Worm (Caenorhabditis elegans) whole organism, L2 larva: ENCODE data around the gene C06C6.7.
A peak's percentile ranks its signal among the peaks of the same experiment; 100 is the strongest.
"Not testable (repeated sequence)": the region's sequence is repeated elsewhere in the genome, so short reads cannot be mapped to it uniquely, and the experiment has no call there.

Experiments
- C34F6.9 ChIP-seq: fragments of 150-350 bp; optimal IDR thresholded peaks from 2 replicates; lab custom pipeline; 2014; ENCODE audit warnings: missing biosample characterization, missing genetic modification characterization
- F13H6.1 ChIP-seq: sonication (generic microtip); optimal IDR thresholded peaks from 2 replicates; lab custom pipeline; 2016; ENCODE audit warnings: missing genetic modification characterization, missing compliant biosample characterization
- R02D3.7 ChIP-seq: fragments of 150-350 bp; optimal IDR thresholded peaks from 2 replicates; lab custom pipeline; 2014; ENCODE audit warnings: missing biosample characterization, missing genetic modification characterization
- aly-2 ChIP-seq: fragments of 150-350 bp; optimal IDR thresholded peaks from 2 replicates; lab custom pipeline; 2014; ENCODE audit warnings: missing biosample characterization, missing genetic modification characterization
- ama-1 ChIP-seq: fragments of 150-350 bp; optimal IDR thresholded peaks from 2 replicates; lab custom pipeline; 2018; ENCODE audit warnings: inconsistent platforms
- blmp-1 ChIP-seq: sonication (generic microtip); optimal IDR thresholded peaks from 2 replicates; lab custom pipeline; 2017; ENCODE audit warnings: missing genetic modification characterization, mild to moderate bottlenecking, missing compliant biosample characterization, antibody characterized with exemption, moderate library complexity; ENCODE audit not compliant: insufficient read depth
- ceh-16 ChIP-seq: fragments of 150-350 bp; optimal IDR thresholded peaks from 2 replicates; lab custom pipeline; 2014; ENCODE audit warnings: missing biosample characterization, missing genetic modification characterization
- ceh-82 ChIP-seq: fragments of 150-350 bp; optimal IDR thresholded peaks from 2 replicates; lab custom pipeline; 2014; ENCODE audit warnings: missing biosample characterization, missing genetic modification characterization
- egl-27 ChIP-seq: sonication (generic microtip); optimal IDR thresholded peaks from 3 replicates; lab custom pipeline; 2017; ENCODE audit warnings: missing biosample characterization, missing genetic modification reagents, missing genetic modification characterization
- elt-3 ChIP-seq: sonication (generic microtip); optimal IDR thresholded peaks from 2 replicates; lab custom pipeline; 2017; ENCODE audit warnings: missing biosample characterization, missing genetic modification characterization
- fos-1 ChIP-seq: fragments of 150-350 bp; optimal IDR thresholded peaks from 2 replicates; lab custom pipeline; 2014; ENCODE audit warnings: missing biosample characterization, missing genetic modification characterization
- lin-13 ChIP-seq: fragments of 150-350 bp; optimal IDR thresholded peaks from 2 replicates; lab custom pipeline; 2014; ENCODE audit warnings: missing biosample characterization, missing genetic modification reagents, missing genetic modification characterization
- lsy-2 ChIP-seq, 2 experiments: fragments of 150-350 bp in 1 of 2; sonication (generic microtip) in 1 of 2; optimal IDR thresholded peaks; 2 replicates each; lab custom pipeline; 2014 to 2017; ENCODE audit warnings: missing biosample characterization in 2 of 2, missing genetic modification characterization in 2 of 2
- mab-5 ChIP-seq: fragments of 150-350 bp; optimal IDR thresholded peaks from 2 replicates; lab custom pipeline; 2014; ENCODE audit warnings: missing biosample characterization, missing genetic modification characterization
- mbf-1 ChIP-seq: sonication (generic microtip); optimal IDR thresholded peaks from 2 replicates; lab custom pipeline; 2017; ENCODE audit warnings: missing biosample characterization, missing genetic modification characterization
- mdl-1 ChIP-seq, 2 experiments: fragments of 150-350 bp in 1 of 2; sonication (generic microtip) in 1 of 2; optimal IDR thresholded peaks; 2 replicates each; lab custom pipeline; 2017; ENCODE audit warnings: missing biosample characterization in 2 of 2, missing genetic modification characterization in 2 of 2
- nhr-10 ChIP-seq: sonication (generic microtip); optimal IDR thresholded peaks from 2 replicates; lab custom pipeline; 2017; ENCODE audit warnings: missing biosample characterization, missing genetic modification characterization
- nhr-12 ChIP-seq: fragments of 150-350 bp; optimal IDR thresholded peaks from 2 replicates; lab custom pipeline; 2014; ENCODE audit warnings: missing biosample characterization, missing genetic modification characterization
- nhr-129 ChIP-seq: fragments of 150-350 bp; optimal IDR thresholded peaks from 2 replicates; lab custom pipeline; 2014; ENCODE audit warnings: missing biosample characterization, missing genetic modification characterization
- nhr-21 ChIP-seq: fragments of 150-350 bp; optimal IDR thresholded peaks from 2 replicates; lab custom pipeline; 2014; ENCODE audit warnings: missing biosample characterization, missing genetic modification characterization
- nhr-237 ChIP-seq: fragments of 150-350 bp; optimal IDR thresholded peaks from 2 replicates; lab custom pipeline; 2014; ENCODE audit warnings: missing biosample characterization, missing genetic modification characterization
- nhr-25 ChIP-seq: fragments of 150-350 bp; sonication (generic microtip); optimal IDR thresholded peaks from 3 replicates; lab custom pipeline; 2014; ENCODE audit warnings: missing biosample characterization, missing genetic modification characterization
- nhr-6 ChIP-seq: fragments of 150-350 bp; optimal IDR thresholded peaks from 2 replicates; lab custom pipeline; 2014; ENCODE audit warnings: missing biosample characterization, missing genetic modification characterization
- peb-1 ChIP-seq: fragments of 150-350 bp; optimal IDR thresholded peaks from 2 replicates; lab custom pipeline; 2014; ENCODE audit warnings: missing biosample characterization, missing genetic modification characterization
- sem-4 ChIP-seq: fragments of 150-350 bp; optimal IDR thresholded peaks from 2 replicates; lab custom pipeline; 2014; ENCODE audit warnings: missing biosample characterization, missing genetic modification reagents, missing genetic modification characterization
- skn-1 ChIP-seq: sonication (generic microtip); optimal IDR thresholded peaks from 2 replicates; lab custom pipeline; 2017; ENCODE audit warnings: missing biosample characterization, missing genetic modification characterization
- sma-3 ChIP-seq: sonication (generic microtip); optimal IDR thresholded peaks from 2 replicates; lab custom pipeline; 2016; ENCODE audit warnings: missing genetic modification reagents, missing genetic modification characterization, missing compliant biosample characterization
- sma-9 ChIP-seq, 2 experiments: fragments of 150-350 bp in 1 of 2; sonication (generic microtip) in 1 of 2; optimal IDR thresholded peaks; 2 replicates each; lab custom pipeline; 2014 to 2016; ENCODE audit warnings: missing genetic modification characterization in 2 of 2, mild to moderate bottlenecking in 1 of 2, missing biosample characterization in 1 of 2, missing compliant biosample characterization in 1 of 2, missing genetic modification reagents in 1 of 2, moderate library complexity in 1 of 2
- snpc-4 ChIP-seq: fragments of 150-350 bp; optimal IDR thresholded peaks from 2 replicates; lab custom pipeline; 2014; ENCODE audit warnings: missing biosample characterization, missing genetic modification characterization
- unc-39 ChIP-seq: fragments of 150-350 bp; optimal IDR thresholded peaks from 2 replicates; lab custom pipeline; 2014; ENCODE audit warnings: missing biosample characterization, missing genetic modification characterization
- unc-55 ChIP-seq: fragments of 150-350 bp; sonication (generic microtip); optimal IDR thresholded peaks from 3 replicates; lab custom pipeline; 2014; ENCODE audit warnings: missing biosample characterization, missing genetic modification reagents, missing genetic modification characterization
- unc-62 ChIP-seq: fragments of 150-350 bp; optimal IDR thresholded peaks from 2 replicates; lab custom pipeline; 2014; ENCODE audit warnings: missing biosample characterization, missing genetic modification reagents, missing genetic modification characterization
- ztf-11 ChIP-seq: sonication (generic microtip); optimal IDR thresholded peaks from 2 replicates; lab custom pipeline; 2017; ENCODE audit warnings: missing biosample characterization, missing genetic modification characterization

C06C6.7 gene

ce11 chrV:16036166-16036565 lies 44.2 kb downstream of the C06C6.7 start, which contains the start of gene T10C6.10:
T10C6.10 (plus strand) TSS chrV:16036413.
- TF ChIP-seq unc-39 (tag; lab: Kevin White, UChicago) (no peak), ama-1 (lab: Kevin White, UChicago) (no peak)

DNA sequence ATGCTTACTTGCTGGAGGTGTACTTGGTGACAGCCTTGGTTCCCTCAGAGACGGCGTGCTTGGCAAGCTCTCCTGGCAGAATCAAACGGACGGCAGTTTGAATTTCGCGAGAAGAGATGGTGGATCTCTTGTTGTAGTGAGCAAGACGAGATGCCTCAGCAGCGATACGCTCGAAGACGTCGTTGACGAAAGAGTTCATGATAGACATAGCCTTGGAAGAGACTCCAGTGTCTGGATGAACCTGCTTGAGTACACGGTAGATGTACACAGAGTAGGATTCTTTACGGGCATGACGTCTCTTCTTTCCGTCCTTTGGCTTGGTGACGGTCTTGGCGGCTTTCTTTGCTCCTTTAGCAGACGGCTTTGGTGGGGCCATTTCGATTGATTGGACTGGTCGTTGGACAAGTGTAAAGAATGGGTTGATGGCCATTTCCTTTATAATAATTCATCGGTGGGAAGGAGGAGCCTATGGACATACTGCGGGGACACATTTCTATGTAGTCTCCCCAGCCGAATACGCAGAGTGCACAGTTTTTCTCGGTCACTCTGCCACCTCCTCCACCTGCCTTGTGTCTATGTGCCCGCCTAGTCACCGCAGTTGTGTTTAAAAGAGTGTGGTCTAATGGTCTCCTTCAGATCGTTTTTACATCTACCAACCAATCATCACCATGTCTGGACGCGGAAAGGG lies 48.3 kb downstream of the C06C6.7 start, which contains the start of the genes his-4 and his-3:
TSS of gene his-4 (minus strand) at position 376 of the 688 bp plus-strand sequence.
TSS of gene his-3 (plus strand) at position 669 of the 688 bp plus-strand sequence.
- TF ChIP-seq nhr-6 (tag; lab: Kevin White, UChicago) (peak; percentile 52), sma-3 (GFP tag; lab: Kevin White, UChicago) (peak; percentile 39), lsy-2 (tag; optimal IDR thresholded peaks at IDR 0.05; lab: Kevin White, UChicago) (peak in 1 of 2 experiments; percentile 38), fos-1 (peak; percentile 49), nhr-129 (tag; lab: Kevin White, UChicago) (peak; percentile 27), ceh-16 (tag; lab: Kevin White, UChicago) (peak; percentile 95), lin-13 (GFP tag; lab: Kevin White, UChicago) (peak; percentile 24), sma-9 (GFP tag; optimal IDR thresholded peaks at IDR 0.05; lab: Kevin White, UChicago) (peak; percentile 59), F13H6.1 (tag; lab: Kevin White, UChicago) (peak; percentile 27), nhr-25 (tag; lab: Kevin White, UChicago) (peak; percentile 85)
- TF ChIP-seq sma-9 (tag; optimal IDR thresholded peaks at IDR 0.05; lab: Kevin White, UChicago), result not testable (repeated sequence)

ce11 chrV:16041412-16041811 lies 49.5 kb downstream of the C06C6.7 start:
- no peak for TF ChIP-seq aly-2 (tag; lab: Kevin White, UChicago)
- TF ChIP-seq nhr-25 (tag; lab: Kevin White, UChicago), result no peak
- TF ChIP-seq ceh-82, result no peak
- TF ChIP-seq F13H6.1 (tag; lab: Kevin White, UChicago), result no peak
- no peak for TF ChIP-seq egl-27
- TF ChIP-seq sma-9 (GFP tag; optimal IDR thresholded peaks at IDR 0.05; lab: Kevin White, UChicago), result no peak
- no peak for TF ChIP-seq sma-9 (tag; optimal IDR thresholded peaks at IDR 0.05; lab: Kevin White, UChicago)
- TF ChIP-seq ztf-11 (tag; lab: Kevin White, UChicago), result no peak
- TF ChIP-seq blmp-1 (tag; lab: Kevin White, UChicago), result no peak
- no peak for TF ChIP-seq skn-1 (tag; lab: Kevin White, UChicago)
- no peak for TF ChIP-seq R02D3.7

DNA sequence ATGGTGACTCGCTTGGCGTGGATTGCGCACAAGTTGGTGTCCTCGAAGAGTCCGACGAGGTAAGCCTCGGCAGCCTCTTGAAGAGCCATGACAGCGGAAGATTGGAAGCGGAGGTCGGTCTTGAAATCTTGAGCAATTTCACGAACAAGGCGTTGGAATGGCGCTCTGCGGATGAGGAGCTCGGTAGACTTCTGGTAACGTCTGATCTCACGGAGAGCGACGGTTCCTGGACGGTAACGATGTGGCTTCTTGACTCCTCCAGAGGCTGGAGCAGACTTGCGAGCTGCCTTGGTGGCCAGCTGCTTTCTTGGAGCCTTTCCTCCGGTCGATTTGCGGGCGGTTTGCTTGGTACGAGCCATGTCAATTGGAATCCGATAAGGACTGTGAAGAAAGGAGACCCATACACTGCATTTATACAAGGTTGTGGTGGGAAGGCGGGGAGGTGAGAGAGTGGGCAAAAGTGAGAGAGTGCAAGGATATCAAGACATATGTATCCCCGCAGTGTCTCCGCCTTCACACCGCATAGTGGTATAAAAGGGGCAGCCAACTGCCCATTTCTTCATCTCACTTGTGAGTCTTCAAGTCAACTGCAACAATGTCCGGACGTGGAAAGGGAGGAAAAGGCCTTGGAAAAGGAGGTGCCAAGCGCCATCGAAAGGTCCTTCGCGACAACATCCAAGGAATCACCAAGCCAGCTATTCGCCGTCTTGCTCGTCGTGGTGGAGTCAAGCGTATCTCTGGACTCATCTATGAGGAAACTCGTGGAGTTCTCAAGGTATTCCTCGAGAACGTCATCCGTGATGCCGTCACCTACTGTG lies 50.2 kb downstream of the C06C6.7 start, which contains the start of the genes his-2 and his-1:
TSS of gene his-2 (minus strand) at position 359 of the 818 bp plus-strand sequence.
TSS of gene his-1 (plus strand) at position 596 of the 818 bp plus-strand sequence.
- peak; percentile 19 for TF ChIP-seq nhr-25 (tag; lab: Kevin White, UChicago)
- TF ChIP-seq, all 48 proteins: peak for 1; not testable (repeated sequence) for 47

ce11 chrV:16042743-16043014 lies 50.7 kb downstream of the C06C6.7 start:
- no peak for TF ChIP-seq mbf-1 (tag; lab: Kevin White, UChicago)
- TF ChIP-seq ceh-16 (tag; lab: Kevin White, UChicago), result no peak
- TF ChIP-seq mdl-1 (tag; optimal IDR thresholded peaks at IDR 0.05; lab: Kevin White, UChicago), result no peak
- TF ChIP-seq unc-62 (GFP tag; lab: Kevin White, UChicago), result no peak
- no peak for TF ChIP-seq ztf-11 (tag; lab: Kevin White, UChicago)
- TF ChIP-seq C34F6.9, result no peak
- no peak for TF ChIP-seq egl-27
- no peak for TF ChIP-seq peb-1 (tag; lab: Kevin White, UChicago)
- TF ChIP-seq unc-55 (GFP tag; lab: Kevin White, UChicago), result no peak
- no peak for TF ChIP-seq blmp-1 (tag; lab: Kevin White, UChicago)
- no peak for TF ChIP-seq elt-3
- no peak for TF ChIP-seq sem-4 (tag; lab: Kevin White, UChicago)
- TF ChIP-seq nhr-12 (tag; lab: Kevin White, UChicago), result no peak
- TF ChIP-seq nhr-21 (tag; lab: Kevin White, UChicago), result no peak
- no peak for TF ChIP-seq snpc-4 (tag; lab: Kevin White, UChicago)
- TF ChIP-seq mab-5, result no peak
- no peak for TF ChIP-seq unc-39 (tag; lab: Kevin White, UChicago)
- TF ChIP-seq nhr-10 (tag; lab: Kevin White, UChicago), result no peak
- no peak for TF ChIP-seq skn-1 (tag; lab: Kevin White, UChicago)
- TF ChIP-seq nhr-237 (tag; lab: Kevin White, UChicago), result no peak
